Worm (Caenorhabditis elegans) whole organism, L4 larva: ENCODE data around the gene sdc-1.
"Not testable (repeated sequence)": the region's sequence is repeated elsewhere in the genome, so short reads cannot be mapped to it uniquely, and the experiment has no call there.

Experiments
- D1046.2 ChIP-seq: fragments of 200-800 bp; sonication (Bioruptor generic); IDR thresholded peaks from 2 replicates; pipeline ENCODE4 v1.3.6; 2022; ENCODE audit warnings: missing genetic modification characterization, missing compliant biosample characterization
- F26F4.8 ChIP-seq: fragments of 200-800 bp; sonication (Bioruptor generic); conservative IDR thresholded peaks from 2 replicates; pipeline ENCODE4 v1.3.6; 2022; ENCODE audit warnings: missing genetic modification characterization, missing compliant biosample characterization
- F37D6.2 ChIP-seq: sonication (generic microtip); optimal IDR thresholded peaks from 2 replicates; lab custom pipeline; 2016; ENCODE audit warnings: mild to moderate bottlenecking, missing genetic modification characterization, missing compliant biosample characterization
- Y48G9A.11 ChIP-seq: fragments of 200-800 bp; sonication (Bioruptor generic); IDR thresholded peaks from 2 replicates; pipeline ENCODE4 v1.3.6; 2022; ENCODE audit warnings: missing genetic modification reagents, missing genetic modification characterization, missing compliant biosample characterization
- Y75B8A.6 ChIP-seq: fragments of 200-800 bp; sonication (Bioruptor generic); IDR thresholded peaks from 2 replicates; pipeline ENCODE4 v1.3.6; 2022; ENCODE audit warnings: missing genetic modification reagents, missing genetic modification characterization, missing compliant biosample characterization
- aly-2 ChIP-seq: sonication (generic microtip); optimal IDR thresholded peaks from 2 replicates; lab custom pipeline; 2018; ENCODE audit warnings: missing biosample characterization, missing genetic modification characterization
- arid-1 ChIP-seq: fragments of 200-800 bp; sonication (Bioruptor generic); conservative IDR thresholded peaks from 2 replicates; pipeline ENCODE4 v1.3.6; 2022; ENCODE audit warnings: missing genetic modification reagents, missing genetic modification characterization, missing compliant biosample characterization
- ceh-44 ChIP-seq: fragments of 200-800 bp; sonication (Bioruptor generic); IDR thresholded peaks from 2 replicates; pipeline ENCODE4 v1.3.6; 2022; ENCODE audit warnings: missing genetic modification reagents, missing genetic modification characterization, missing compliant biosample characterization
- daf-12 ChIP-seq: fragments of 150-350 bp; optimal IDR thresholded peaks from 2 replicates; lab custom pipeline; 2014; ENCODE audit warnings: missing biosample characterization, missing genetic modification reagents, missing genetic modification characterization
- daf-16 ChIP-seq, 3 experiments: sonication (generic microtip); optimal IDR thresholded peaks; 2 replicates each; lab custom pipeline; 2016 to 2017; ENCODE audit warnings: missing genetic modification characterization in 3 of 3, missing genetic modification reagents in 3 of 3, mild to moderate bottlenecking in 2 of 3, missing compliant biosample characterization in 2 of 3, missing biosample characterization in 1 of 3, moderate library complexity in 1 of 3
- dmd-6 ChIP-seq: fragments of 200-800 bp; sonication (Bioruptor generic); IDR thresholded peaks from 2 replicates; pipeline ENCODE4 v1.3.6; 2022; ENCODE audit warnings: missing genetic modification reagents, missing genetic modification characterization, missing compliant biosample characterization
- dmd-8 ChIP-seq: fragments of 200-800 bp; sonication (Bioruptor generic); IDR thresholded peaks from 2 replicates; pipeline ENCODE4 v1.3.6; 2022; ENCODE audit warnings: missing genetic modification characterization, missing compliant biosample characterization
- duxl-1 ChIP-seq: sonication (generic microtip); optimal IDR thresholded peaks from 2 replicates; lab custom pipeline; 2016; ENCODE audit warnings: mild to moderate bottlenecking, missing genetic modification characterization, moderate library complexity, missing compliant biosample characterization; ENCODE audit not compliant: poor library complexity
- dve-1 ChIP-seq: sonication (generic microtip); optimal IDR thresholded peaks from 2 replicates; lab custom pipeline; 2017; ENCODE audit warnings: antibody characterized with exemption, mild to moderate bottlenecking, missing genetic modification characterization, missing compliant biosample characterization; ENCODE audit not compliant: insufficient read depth
- egl-27 ChIP-seq: sonication (generic microtip); optimal IDR thresholded peaks from 3 replicates; lab custom pipeline; 2017; ENCODE audit warnings: missing biosample characterization, missing genetic modification reagents, missing genetic modification characterization
- hif-1 ChIP-seq, 2 experiments: sonication (generic microtip); optimal IDR thresholded peaks; 2 replicates each; lab custom pipeline; 2016 to 2017; ENCODE audit warnings: missing compliant biosample characterization in 2 of 2, missing genetic modification characterization in 2 of 2, missing genetic modification reagents in 2 of 2, missing genotype in 2 of 2, mild to moderate bottlenecking in 1 of 2
- hlh-30 ChIP-seq: sonication (generic microtip); optimal IDR thresholded peaks from 2 replicates; lab custom pipeline; 2017; ENCODE audit warnings: antibody characterized with exemption, mild to moderate bottlenecking, missing genetic modification characterization, missing compliant biosample characterization; ENCODE audit not compliant: insufficient read depth
- hmg-1.1 ChIP-seq: fragments of 200-800 bp; sonication (Bioruptor generic); IDR thresholded peaks from 2 replicates; pipeline ENCODE4 v1.3.6; 2022; ENCODE audit warnings: missing genetic modification reagents, missing genetic modification characterization, missing compliant biosample characterization
- lin-13 ChIP-seq: fragments of 150-350 bp; optimal IDR thresholded peaks from 2 replicates; lab custom pipeline; 2014; ENCODE audit warnings: missing biosample characterization, missing genetic modification reagents, missing genetic modification characterization
- lin-38 ChIP-seq: fragments of 200-800 bp; sonication (Bioruptor generic); IDR thresholded peaks from 2 replicates; pipeline ENCODE4 v1.3.6; 2022; ENCODE audit warnings: missing genetic modification reagents, missing genetic modification characterization, missing compliant biosample characterization
- lir-3 ChIP-seq: sonication (generic microtip); optimal IDR thresholded peaks from 2 replicates; lab custom pipeline; 2016; ENCODE audit warnings: mild to moderate bottlenecking, missing genetic modification characterization, missing compliant biosample characterization
- lsy-2 ChIP-seq, 2 experiments: fragments of 150-350 bp in 1 of 2; sonication (generic microtip) in 1 of 2; optimal IDR thresholded peaks; 2 replicates each; lab custom pipeline; 2014 to 2017; ENCODE audit warnings: missing biosample characterization in 2 of 2, missing genetic modification characterization in 2 of 2
- mdt-29 ChIP-seq: fragments of 200-800 bp; sonication (Bioruptor generic); IDR thresholded peaks from 2 replicates; pipeline ENCODE4 v1.3.6; 2022; ENCODE audit warnings: missing genetic modification reagents, missing genetic modification characterization, missing compliant biosample characterization
- mep-1 ChIP-seq: fragments of 150-350 bp; sonication (generic microtip); optimal IDR thresholded peaks from 3 replicates; lab custom pipeline; 2014; ENCODE audit warnings: missing biosample characterization, missing genetic modification characterization
- mes-2 ChIP-seq: sonication (generic microtip); optimal IDR thresholded peaks from 2 replicates; lab custom pipeline; 2016; ENCODE audit warnings: missing genotype, mild to moderate bottlenecking, missing genetic modification characterization, missing compliant biosample characterization; ENCODE audit not compliant: poor library complexity, severe bottlenecking
- nhr-10 ChIP-seq: fragments of 150-350 bp; optimal IDR thresholded peaks from 2 replicates; lab custom pipeline; 2014; ENCODE audit warnings: missing biosample characterization, missing genetic modification characterization
- nhr-102 ChIP-seq: sonication (generic microtip); optimal IDR thresholded peaks from 2 replicates; lab custom pipeline; 2016; ENCODE audit warnings: mild to moderate bottlenecking, missing genetic modification characterization, moderate library complexity, missing compliant biosample characterization
- nhr-25 ChIP-seq: sonication (generic microtip); optimal IDR thresholded peaks from 2 replicates; lab custom pipeline; 2017; ENCODE audit warnings: missing genetic modification characterization, mild to moderate bottlenecking, missing compliant biosample characterization, antibody characterized with exemption, moderate library complexity, borderline replicate concordance; ENCODE audit not compliant: insufficient read depth
- nhr-41 ChIP-seq: fragments of 200-800 bp; sonication (Bioruptor generic); IDR thresholded peaks from 2 replicates; pipeline ENCODE4 v1.3.6; 2022; ENCODE audit warnings: missing genetic modification reagents, missing genetic modification characterization, missing compliant biosample characterization
- nhr-6 ChIP-seq: fragments of 150-350 bp; optimal IDR thresholded peaks from 2 replicates; lab custom pipeline; 2014; ENCODE audit warnings: missing biosample characterization, missing genetic modification characterization
- rbr-2 ChIP-seq: sonication (generic microtip); optimal IDR thresholded peaks from 2 replicates; lab custom pipeline; 2016; ENCODE audit warnings: missing genotype, missing genetic modification characterization, missing compliant biosample characterization
- snpc-1.2 ChIP-seq: fragments of 200-800 bp; sonication (Bioruptor generic); IDR thresholded peaks from 2 replicates; pipeline ENCODE4 v1.3.6; 2022; ENCODE audit warnings: missing genetic modification reagents, missing genetic modification characterization, missing compliant biosample characterization
- unc-130 ChIP-seq: sonication (generic microtip); optimal IDR thresholded peaks from 2 replicates; lab custom pipeline; 2016; ENCODE audit warnings: missing genetic modification reagents, missing genetic modification characterization, missing compliant biosample characterization
- unc-62 ChIP-seq, 3 experiments: fragments of 150-350 bp in 1 of 3; sonication (generic microtip); optimal IDR thresholded peaks in 2 of 3; peaks in 1 of 3; 1 replicate in 1 of 3; 2 replicates in 2 of 3; lab custom pipeline; 2014 to 2017; ENCODE audit warnings: missing biosample characterization in 3 of 3, missing genetic modification characterization in 3 of 3, missing genetic modification reagents in 3 of 3, missing genotype in 1 of 3
- vab-7 ChIP-seq: fragments of 200-800 bp; sonication (Bioruptor generic); IDR thresholded peaks from 2 replicates; pipeline ENCODE4 v1.3.6; 2022; ENCODE audit warnings: missing genetic modification reagents, missing genetic modification characterization, missing compliant biosample characterization
- zfp-3 ChIP-seq: fragments of 200-800 bp; sonication (Bioruptor generic); conservative IDR thresholded peaks from 2 replicates; pipeline ENCODE4 v1.3.6; 2022; ENCODE audit warnings: missing genetic modification reagents, missing genetic modification characterization, missing compliant biosample characterization
- ztf-7 ChIP-seq: fragments of 150-350 bp; optimal IDR thresholded peaks from 2 replicates; lab custom pipeline; 2014; ENCODE audit warnings: missing biosample characterization, missing genetic modification characterization

sdc-1 gene

DNA sequence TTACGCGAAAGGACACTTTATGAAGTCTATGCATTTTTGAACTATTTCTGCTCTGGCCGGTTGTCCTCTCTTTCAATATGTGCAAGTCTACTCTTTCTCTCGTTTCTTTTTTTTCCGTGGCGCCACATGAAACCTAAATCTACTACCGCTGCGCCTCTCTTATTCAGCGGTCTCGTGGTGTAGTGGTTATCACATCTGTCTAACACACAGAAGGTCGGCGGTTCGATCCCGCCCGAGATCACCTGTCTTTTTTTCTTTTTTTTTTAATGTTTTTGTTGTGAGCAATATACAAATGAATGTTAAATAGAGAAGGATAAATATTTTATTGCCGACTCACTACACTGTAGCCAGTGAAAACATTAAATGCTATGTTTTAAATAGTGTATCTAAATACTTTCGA is 22.6 kb downstream of the sdc-1 start (continued):
- TF ChIP-seq nhr-41 (peak; percentile 75; the same call in 1 of the 2 replicates), mep-1 (peak; percentile 76), nhr-25 (tag; lab: Kevin White, UChicago) (no peak), egl-27 (tag; lab: Kevin White, UChicago) (no peak), F37D6.2 (tag; lab: Kevin White, UChicago) (peak; percentile 53), lir-3 (peak; percentile 69), ztf-7 (tag; lab: Kevin White, UChicago) (no peak), hlh-30 (peak; percentile 82), nhr-102 (tag; lab: Kevin White, UChicago) (peak; percentile 54), Y48G9A.11 (GFP tag; lab: Robert Waterston, UW) (0 out of 2 replicates have a peak, but pooled peaks have one; percentile 51), Y75B8A.6 (GFP tag; lab: Robert Waterston, UW) (0 out of 2 replicates have a peak, but pooled peaks have one; percentile 39), hmg-1.1 (GFP tag; lab: Robert Waterston, UW) (peak; percentile 90), vab-7 (GFP tag; lab: Robert Waterston, UW) (peak; percentile 86), daf-12 (tag; lab: Kevin White, UChicago) (no peak), lsy-2 (tag; optimal IDR thresholded peaks at IDR 0.05; lab: Kevin White, UChicago) (peak in 1 of 2 experiments; percentile 55), nhr-10 (tag; lab: Kevin White, UChicago) (no peak), rbr-2 (tag; lab: Kevin White, UChicago) (peak; percentile 68), lin-13 (GFP tag; lab: Kevin White, UChicago) (peak; percentile 73), F26F4.8 (GFP tag; lab: Robert Waterston, UW) (peak; percentile 84), duxl-1 (tag; lab: Kevin White, UChicago) (peak; percentile 72), arid-1 (peak; percentile 66; the same call in 1 of the 2 replicates), unc-130 (GFP tag; lab: Kevin White, UChicago) (no peak), hif-1 (tag; optimal IDR thresholded peaks at IDR 0.05; lab: Kevin White, UChicago) (peak in 1 of 2 experiments; percentile 45), mdt-29 (GFP tag; lab: Robert Waterston, UW) (peak; percentile 74; the same call in 1 of the 2 replicates), nhr-6 (tag; lab: Kevin White, UChicago) (peak; percentile 3), aly-2 (tag; lab: Kevin White, UChicago) (no peak)

DNA sequence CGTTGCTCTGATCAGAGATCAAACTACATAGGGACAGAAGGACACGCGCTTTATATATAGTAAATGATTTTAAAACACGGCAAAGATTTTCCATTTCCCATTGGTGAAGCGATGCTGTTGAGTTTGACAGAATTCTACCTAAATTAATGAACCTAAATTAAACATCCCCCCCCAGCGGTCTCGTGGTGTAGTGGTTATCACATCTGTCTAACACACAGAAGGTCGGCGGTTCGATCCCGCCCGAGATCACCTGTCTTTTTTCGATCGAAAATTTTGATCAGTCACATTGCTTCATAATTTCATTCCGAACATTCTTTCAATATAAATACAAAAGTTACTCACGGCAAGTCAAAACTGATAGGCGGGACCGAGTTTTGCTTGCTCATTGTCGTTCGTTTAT is 23.7 kb downstream of the sdc-1 start:
- 0 out of 2 replicates have a peak, but pooled peaks have one; percentile 50 for TF ChIP-seq dmd-8 (GFP tag; lab: Robert Waterston, UW)
- peak; percentile 46 for TF ChIP-seq mes-2
- peak; percentile 12; the same call in 1 of the 2 replicates for TF ChIP-seq Y48G9A.11 (GFP tag; lab: Robert Waterston, UW)
- peak; percentile 33; the same call in 1 of the 2 replicates for TF ChIP-seq dmd-6 (GFP tag; lab: Robert Waterston, UW)
- TF ChIP-seq lin-38 (GFP tag; lab: Robert Waterston, UW), result peak; percentile 25; the same call in 1 of the 2 replicates
- TF ChIP-seq hlh-30, result peak; percentile 77
- 0 out of 2 replicates have a peak, but pooled peaks have one; percentile 26 for TF ChIP-seq D1046.2 (GFP tag; lab: Robert Waterston, UW)
- peak; percentile 27 for TF ChIP-seq dve-1 (tag; lab: Kevin White, UChicago)
- TF ChIP-seq vab-7 (GFP tag; lab: Robert Waterston, UW), result peak; percentile 41; the same call in 1 of the 2 replicates
- 0 out of 2 replicates have a peak, but pooled peaks have one; percentile 39 for TF ChIP-seq zfp-3
- not testable (repeated sequence) for TF ChIP-seq daf-16 (GFP tag; optimal IDR thresholded peaks at IDR 0.05; lab: Kevin White, UChicago); unc-62 (tag; optimal IDR thresholded peaks at IDR 0.05; lab: Kevin White, UChicago)
- peak; percentile 30 for TF ChIP-seq daf-16 (tag; optimal IDR thresholded peaks at IDR 0.05; lab: Kevin White, UChicago)
- peak; percentile 58; the same call in 1 of the 2 replicates for TF ChIP-seq ceh-44 (GFP tag; lab: Robert Waterston, UW)
- peak; percentile 48; the same call in 1 of the 2 replicates for TF ChIP-seq snpc-1.2 (GFP tag; lab: Robert Waterston, UW)
- peak in 1 of 2 experiments; percentile 15 for TF ChIP-seq unc-62 (GFP tag; optimal IDR thresholded peaks at IDR 0.05 in 1 of 2; lab: Kevin White, UChicago)
